Fruit fly (Drosophila melanogaster) whole organism, prepupa: ENCODE results near the gene CG17359.

Experiments used
- CG11762 ChIP-seq: fragments of 200-800 bp; sonication (Bioruptor generic); optimal IDR thresholded peaks from 3 replicates; lab custom pipeline; 2016; ENCODE audit warnings: missing biosample characterization, missing genetic modification characterization; ENCODE audit not compliant: insufficient read depth
- CG4318 ChIP-seq: fragments of 200-800 bp; sonication (Bioruptor generic); optimal IDR thresholded peaks from 3 replicates; lab custom pipeline; 2017; ENCODE audit warnings: missing biosample characterization, mild to moderate bottlenecking, missing genetic modification characterization
- Hr38 ChIP-seq: sonication (Bioruptor generic); optimal IDR thresholded peaks from 2 replicates; lab custom pipeline; 2016; ENCODE audit warnings: missing biosample characterization, missing genetic modification characterization
- Hr39 ChIP-seq: fragments of 200-800 bp; sonication (Bioruptor generic); optimal IDR thresholded peaks from 2 replicates; lab custom pipeline; 2016; ENCODE audit warnings: missing biosample characterization, missing genetic modification characterization

DNA sequence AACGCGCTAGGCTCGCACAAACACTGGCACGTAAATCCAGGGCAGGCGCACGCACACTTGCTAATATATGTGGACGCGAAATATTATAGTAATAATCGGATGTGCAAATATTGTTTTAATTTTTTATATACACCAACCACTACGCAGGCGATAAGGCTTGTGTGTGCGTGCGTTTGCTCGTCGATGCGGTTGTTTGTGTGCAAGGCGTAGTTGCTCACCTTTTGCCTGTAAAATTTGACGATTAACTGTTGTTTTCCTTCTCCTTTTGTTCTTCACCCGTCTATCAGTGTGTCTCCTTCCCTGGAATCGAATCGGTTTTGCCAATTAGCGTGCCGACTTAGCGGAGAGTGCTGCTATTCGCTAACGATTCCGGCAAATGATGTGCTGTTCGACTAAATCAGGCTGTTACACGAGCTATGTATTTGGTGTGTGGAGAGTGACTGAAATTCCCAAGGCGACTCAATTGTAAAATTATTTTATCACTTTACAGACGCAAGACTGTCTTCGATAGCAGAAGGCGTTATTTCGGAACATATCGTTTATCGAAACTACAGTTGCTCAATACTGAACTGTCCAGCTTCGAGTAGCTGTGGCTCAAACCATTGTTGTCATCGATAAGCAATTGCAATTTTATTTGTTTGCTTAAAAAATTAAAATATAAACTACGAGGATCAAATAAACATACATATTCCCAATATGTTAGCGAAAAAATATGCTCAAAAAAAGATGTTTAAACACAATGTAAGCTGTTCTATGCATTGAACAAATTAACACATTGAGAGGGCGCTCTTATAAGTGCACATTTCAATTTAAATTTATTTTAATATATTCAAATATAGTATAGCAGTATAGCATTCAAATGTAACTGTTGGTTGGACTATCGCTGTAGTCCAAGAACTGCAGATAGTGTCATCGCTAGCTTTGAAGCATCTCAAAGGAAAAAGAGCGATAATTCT is 32.4 kb upstream of the CG17359 start, which contains the start of the genes CG6650 and endos:
- peak; percentile 18 for TF ChIP-seq Hr39
- no peak for TF ChIP-seq Hr38 (GFP tag; lab: Kevin White, UChicago)
- TF ChIP-seq CG11762 (GFP tag; lab: Kevin White, UChicago) = peak; percentile 17
- TF ChIP-seq CG4318 (GFP tag; lab: Kevin White, UChicago) = no peak
